Fruit fly (Drosophila melanogaster): Measurements from ENCODE around the gene Taf13.

Taf13 gene

DNA sequence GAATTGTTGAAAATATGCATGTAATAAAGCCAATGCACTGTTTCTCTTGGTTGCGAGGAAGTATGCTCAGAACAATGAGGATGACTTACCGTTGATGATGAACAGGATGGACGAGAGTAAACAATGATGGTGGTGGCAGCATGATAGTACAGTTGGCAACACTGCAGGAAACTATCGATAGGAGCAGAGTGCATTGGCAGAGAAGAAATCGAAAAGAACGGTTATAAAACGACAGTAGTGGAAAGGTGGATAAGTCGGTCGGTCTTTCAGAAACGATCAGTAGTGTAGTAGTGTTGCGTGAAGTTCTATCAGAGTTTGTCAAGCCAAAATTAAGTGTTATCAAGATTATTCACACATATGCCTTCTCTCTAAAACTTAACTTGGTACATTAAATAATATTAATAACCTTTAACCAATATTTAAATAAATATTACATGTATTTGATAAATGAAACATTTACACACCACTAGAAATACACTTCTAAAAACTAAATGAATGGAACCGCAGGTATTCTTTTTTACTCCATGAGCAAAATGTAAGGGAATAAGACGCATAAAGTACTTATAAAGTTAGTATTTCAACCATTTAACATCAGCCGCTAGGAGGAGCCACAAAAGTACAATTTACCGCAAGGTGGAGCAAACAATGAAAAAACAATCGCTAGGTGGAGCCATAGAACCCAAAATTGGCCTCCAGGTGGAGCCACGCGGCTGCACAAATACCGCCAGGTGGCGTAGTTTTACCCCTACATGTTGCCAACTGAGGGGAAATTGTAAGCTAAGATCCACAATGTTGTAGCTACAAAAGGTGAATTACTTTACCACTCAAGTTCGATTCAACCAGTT lies 27.0 kb upstream of the Taf13 start (continued):
- TF ChIP-seq Dip2 (GFP tag; IDR thresholded peaks at IDR 0.05) (peak; percentile 93), chinmo (GFP tag; IDR thresholded peaks at IDR 0.05; ENCODE audit: partially characterized antibody) (no peak), scrt (GFP tag; optimal IDR thresholded peaks at IDR 0.05) (peak; percentile 6), CG4424 (GFP tag; optimal IDR thresholded peaks at IDR 0.05) (peak; percentile 80), NC2α (GFP tag; optimal IDR thresholded peaks at IDR 0.05) (peak; percentile 74), Sox102F (GFP tag; optimal IDR thresholded peaks at IDR 0.05) (peak; percentile 88), CG3281 (GFP tag; optimal IDR thresholded peaks at IDR 0.05) (peak; percentile 56), CG3163 (GFP tag; optimal IDR thresholded peaks at IDR 0.05) (peak; percentile 82), CG12236 (GFP tag; optimal IDR thresholded peaks at IDR 0.05) (peak; percentile 60), wek (GFP tag; optimal IDR thresholded peaks at IDR 0.05) (peak; percentile 68), CG3065 (GFP tag; optimal IDR thresholded peaks at IDR 0.05) (peak; percentile 70), CG6689 (GFP tag; IDR thresholded peaks at IDR 0.05) (peak; percentile 67; the same call in 1 of the 2 replicates), CG10431 (GFP tag; optimal IDR thresholded peaks at IDR 0.05) (no peak), Blimp-1 (GFP tag; optimal IDR thresholded peaks at IDR 0.05) (peak; percentile 66), CG10543 (GFP tag; optimal IDR thresholded peaks at IDR 0.05) (peak; percentile 29), fd102C (GFP tag; optimal IDR thresholded peaks at IDR 0.05) (peak; percentile 31), CG5245 (GFP tag; optimal IDR thresholded peaks at IDR 0.05) (peak; percentile 98), fd96Cb (tag; optimal IDR thresholded peaks at IDR 0.05) (peak; percentile 75), Mrtf (GFP tag; IDR thresholded peaks at IDR 0.05) (peak; percentile 97), NFAT (GFP tag; IDR thresholded peaks at IDR 0.05) (peak; percentile 99), sens-2 (GFP tag; IDR thresholded peaks at IDR 0.05) (peak; percentile 79), CG12744 (GFP tag; optimal IDR thresholded peaks at IDR 0.05) (peak; percentile 86), emc (GFP tag; optimal IDR thresholded peaks at IDR 0.05) (peak; percentile 58), Dref (GFP tag; IDR thresholded peaks at IDR 0.05) (peak; percentile 56), repo (GFP tag; optimal IDR thresholded peaks at IDR 0.05) (peak; percentile 86), C15 (GFP tag; IDR thresholded peaks at IDR 0.05) (0 out of 3 replicates have a peak, but pooled peaks have one; percentile 39), CG11398 (GFP tag; optimal IDR thresholded peaks at IDR 0.05) (peak; percentile 87), CG9817 (tag; optimal IDR thresholded peaks at IDR 0.05) (peak; percentile 91), Gsc (GFP tag; IDR thresholded peaks at IDR 0.05) (peak; percentile 92), CG7357 (GFP tag; IDR thresholded peaks at IDR 0.05) (peak; percentile 77; the same call in 2 of the 3 replicates), Optix (GFP tag; IDR thresholded peaks at IDR 0.05) (peak; percentile 91), bigmax (GFP tag; optimal IDR thresholded peaks at IDR 0.05) (no peak), CG13296 (GFP tag; optimal IDR thresholded peaks at IDR 0.05) (peak; percentile 70), CG10565 (GFP tag; optimal IDR thresholded peaks at IDR 0.05) (peak; percentile 31), Elba2 (GFP tag; optimal IDR thresholded peaks at IDR 0.05) (peak; percentile 38), Hr3 (GFP tag; optimal IDR thresholded peaks at IDR 0.05) (peak; percentile 92), CG1832 (GFP tag; optimal IDR thresholded peaks at IDR 0.05) (no peak), kni (GFP tag; optimal IDR thresholded peaks at IDR 0.05) (peak; percentile 34), Atf6 (GFP tag; IDR thresholded peaks at IDR 0.05) (peak; percentile 65), sna (GFP tag; IDR thresholded peaks at IDR 0.05; ENCODE audit: partially characterized antibody) (peak; percentile 84), CG31224 (GFP tag; IDR thresholded peaks at IDR 0.05) (peak; percentile 47), CG10462 (GFP tag; optimal IDR thresholded peaks at IDR 0.05) (peak; percentile 68), CG12942 (GFP tag; optimal IDR thresholded peaks at IDR 0.05) (peak; percentile 90), Side (GFP tag; optimal IDR thresholded peaks at IDR 0.05) (peak; percentile 86), D19B (GFP tag; optimal IDR thresholded peaks at IDR 0.05) (peak; percentile 37), CG4282 (GFP tag; optimal IDR thresholded peaks at IDR 0.05) (peak; percentile 80), Oli (tag; optimal IDR thresholded peaks at IDR 0.05) (peak; percentile 57), klu (GFP tag; IDR thresholded peaks at IDR 0.05) (peak; percentile 77), Camta (GFP tag; optimal IDR thresholded peaks at IDR 0.05) (peak; percentile 92)
